Worm (Caenorhabditis elegans): ENCODE measurements around the gene T19H12.2.

DNA sequence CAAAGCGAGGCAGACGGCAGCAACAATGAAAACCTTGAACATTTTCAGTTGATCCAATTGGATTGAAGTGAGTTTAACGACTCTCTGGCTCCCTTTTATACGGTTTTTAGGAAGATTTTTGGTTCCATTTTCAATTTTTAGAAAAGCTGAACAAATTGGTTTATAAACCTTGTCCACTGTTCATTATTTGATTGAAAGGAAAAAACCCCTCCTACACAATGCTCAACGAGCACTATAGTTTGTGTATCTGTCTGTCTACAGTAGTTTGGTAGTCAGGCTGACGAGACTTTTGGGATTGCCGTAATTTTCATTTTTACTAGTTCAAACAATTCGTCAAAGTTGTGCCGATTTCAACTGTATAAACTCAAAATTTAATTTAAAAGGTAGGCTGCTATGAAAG is 11.0 kb upstream of the T19H12.2 start, which contains the start of gene T19H12.15:
- TF ChIP-seq lin-32 (GFP tag; optimal IDR thresholded peaks at IDR 0.05) (no peak), ceh-83 (GFP tag; optimal IDR thresholded peaks at IDR 0.05) (no peak), nhr-12 (tag; optimal IDR thresholded peaks at IDR 0.05) (no peak), elt-3 (tag; optimal IDR thresholded peaks at IDR 0.05) (no peak), unc-62 (GFP tag; optimal IDR thresholded peaks at IDR 0.05) (no peak), nhr-237 (tag; optimal IDR thresholded peaks at IDR 0.05) (no peak), unc-39 (tag; optimal IDR thresholded peaks at IDR 0.05) (no peak), sptf-1 (tag; optimal IDR thresholded peaks at IDR 0.05) (no peak), pha-4 (tag; optimal IDR thresholded peaks at IDR 0.05) (no peak), lsy-2 (tag; optimal IDR thresholded peaks at IDR 0.05) (no peak), nhr-28 (tag; optimal IDR thresholded peaks at IDR 0.05) (no peak), snpc-4 (tag; optimal IDR thresholded peaks at IDR 0.05) (no peak)
